Worm (Caenorhabditis elegans): Measurements from ENCODE around the gene dhhc-1.

ce11 chrX:15104963-15105493 is 4.8 kb upstream of the dhhc-1 start:
- no peak for TF ChIP-seq ceh-36 (tag; optimal IDR thresholded peaks at IDR 0.05)
- no peak for TF ChIP-seq ama-1 (optimal IDR thresholded peaks at IDR 0.05)
